Fruit fly (Drosophila melanogaster): Measurements from ENCODE around the gene CG32235.

The CG32235 gene

DNA sequence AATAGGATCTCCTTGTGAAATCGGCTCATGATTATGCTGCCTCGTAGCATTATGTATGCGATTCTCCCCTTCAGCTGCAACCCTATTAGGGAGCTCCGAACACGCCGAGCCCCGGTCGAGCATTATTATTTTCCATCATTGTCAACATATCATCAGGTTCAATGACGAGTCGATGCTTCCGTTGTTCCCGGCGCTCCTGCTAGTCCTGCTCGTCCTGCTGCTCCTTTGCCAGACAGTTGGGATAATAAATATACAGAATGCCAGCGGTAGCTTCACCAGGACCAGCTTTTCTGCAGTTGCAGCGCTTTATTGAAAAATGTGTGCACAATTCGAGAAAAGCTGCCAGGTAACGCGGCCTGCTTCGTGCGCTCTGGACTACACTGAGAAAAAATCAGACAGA, at the start of gene CG32235:
TSS of gene CG32235 (minus strand) at position 101 of the 400 bp plus-strand sequence.
- TF ChIP-seq Sin3A (optimal IDR thresholded peaks at IDR 0.05) (no peak), ttk (optimal IDR thresholded peaks at IDR 0.05) (no peak), insv (optimal IDR thresholded peaks at IDR 0.05) (no peak), psq (optimal IDR thresholded peaks at IDR 0.05) (no peak), Myc (optimal IDR thresholded peaks at IDR 0.05) (no peak), h (optimal IDR thresholded peaks at IDR 0.05) (no peak)

DNA sequence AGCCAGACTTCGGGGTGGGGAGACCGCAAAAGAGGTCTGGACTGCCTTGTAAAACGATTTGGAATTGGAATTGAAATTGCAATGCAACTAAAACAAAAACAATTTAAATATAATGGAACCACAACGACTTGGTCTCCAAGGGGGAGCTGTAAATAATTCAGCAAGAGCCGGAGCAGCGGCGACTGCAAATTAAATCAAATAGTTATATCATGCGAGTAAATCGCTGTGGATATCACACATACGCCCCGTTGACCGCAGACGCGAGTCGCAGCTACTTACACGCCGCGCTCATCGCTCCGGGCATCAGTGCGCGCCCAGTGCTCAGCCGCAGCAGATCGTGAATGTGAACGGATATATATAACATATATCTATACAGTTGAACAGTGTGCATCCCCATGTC, 49.8 kb upstream of the CG32235 start, which contains the start of gene Rh50:
TSS of gene Rh50 (plus strand) at position 301 of the 400 bp plus-strand sequence.
- TF ChIP-seq Sin3A (optimal IDR thresholded peaks at IDR 0.05) = no peak
- TF ChIP-seq psq (optimal IDR thresholded peaks at IDR 0.05) = no peak
- no peak for TF ChIP-seq Myc (optimal IDR thresholded peaks at IDR 0.05)
- no peak for TF ChIP-seq ttk (optimal IDR thresholded peaks at IDR 0.05)
- no peak for TF ChIP-seq h (optimal IDR thresholded peaks at IDR 0.05)
- TF ChIP-seq insv (optimal IDR thresholded peaks at IDR 0.05) = no peak

DNA sequence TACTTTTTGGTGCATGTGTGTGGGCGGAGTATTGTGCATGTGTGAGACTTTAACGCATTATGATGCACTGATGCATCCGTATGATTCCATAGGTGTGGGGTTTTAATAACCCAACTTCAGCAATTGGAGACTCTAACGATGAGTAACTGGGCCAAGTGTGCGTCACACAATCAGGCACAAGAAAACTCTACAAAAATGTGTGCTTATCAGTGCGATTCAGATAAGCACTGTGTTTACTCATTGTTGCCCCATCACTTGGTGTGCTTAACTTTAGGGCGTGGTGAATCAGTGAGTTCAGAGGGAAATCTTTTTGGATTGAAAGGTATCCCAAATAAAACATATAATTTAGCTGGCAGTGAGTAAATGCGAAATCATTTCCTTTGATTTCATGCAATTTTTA, 38.8 kb upstream of the CG32235 start:
- TF ChIP-seq insv (optimal IDR thresholded peaks at IDR 0.05) = no peak
- TF ChIP-seq Myc (optimal IDR thresholded peaks at IDR 0.05) = no peak
- no peak for TF ChIP-seq ttk (optimal IDR thresholded peaks at IDR 0.05)
- no peak for TF ChIP-seq Sin3A (optimal IDR thresholded peaks at IDR 0.05)
- no peak for TF ChIP-seq h (optimal IDR thresholded peaks at IDR 0.05)
- TF ChIP-seq psq (optimal IDR thresholded peaks at IDR 0.05) = no peak

DNA sequence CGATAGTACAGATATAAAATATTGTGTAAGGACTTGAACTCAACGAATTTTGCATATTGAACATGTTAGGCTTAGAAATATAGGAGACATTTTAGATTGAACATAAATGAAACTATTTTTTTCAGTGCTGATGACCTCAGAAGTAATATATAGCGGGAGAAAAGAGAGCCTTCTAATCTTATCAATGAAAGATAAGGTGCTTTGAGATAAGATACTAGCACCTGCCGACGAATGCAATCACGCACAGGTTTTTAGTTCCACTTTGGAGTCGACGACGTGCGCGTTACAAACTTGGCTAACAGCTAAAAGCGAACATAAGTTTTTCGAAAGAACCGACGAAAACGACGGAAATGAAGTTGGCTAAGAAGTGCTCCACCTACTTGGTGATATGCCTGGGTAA, 38.4 kb upstream of the CG32235 start, which contains the start of gene hoka:
TSS of gene hoka (plus strand) at position 254 of the 400 bp plus-strand sequence.
- no peak for TF ChIP-seq Sin3A (optimal IDR thresholded peaks at IDR 0.05)

DNA sequence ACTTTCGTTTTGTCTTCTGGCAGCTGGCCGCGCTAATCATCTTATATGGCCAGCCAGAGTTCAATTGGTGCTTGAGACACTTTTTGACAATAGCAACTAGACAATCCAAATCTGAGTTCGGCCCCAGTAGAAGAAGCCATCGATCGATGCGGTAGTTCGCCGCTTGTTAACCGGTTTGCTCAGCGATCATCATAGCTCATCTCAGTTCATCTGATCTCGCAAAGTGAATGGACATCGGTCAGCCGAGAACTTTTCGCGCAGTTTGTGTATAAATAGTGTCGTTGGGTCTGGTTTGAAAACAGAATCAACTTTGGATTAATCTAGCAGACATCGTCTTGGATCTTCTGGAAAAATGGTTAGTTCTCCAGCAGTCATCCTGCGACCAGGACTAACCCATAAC, 36.3 kb upstream of the CG32235 start, which contains the start of gene CG13705:
TSS of gene CG13705 (plus strand) at position 301 of the 400 bp plus-strand sequence.
- TF ChIP-seq psq (optimal IDR thresholded peaks at IDR 0.05) (no peak), h (optimal IDR thresholded peaks at IDR 0.05) (no peak), Sin3A (optimal IDR thresholded peaks at IDR 0.05) (no peak), Myc (optimal IDR thresholded peaks at IDR 0.05) (no peak), ttk (optimal IDR thresholded peaks at IDR 0.05) (no peak), insv (optimal IDR thresholded peaks at IDR 0.05) (no peak)

DNA sequence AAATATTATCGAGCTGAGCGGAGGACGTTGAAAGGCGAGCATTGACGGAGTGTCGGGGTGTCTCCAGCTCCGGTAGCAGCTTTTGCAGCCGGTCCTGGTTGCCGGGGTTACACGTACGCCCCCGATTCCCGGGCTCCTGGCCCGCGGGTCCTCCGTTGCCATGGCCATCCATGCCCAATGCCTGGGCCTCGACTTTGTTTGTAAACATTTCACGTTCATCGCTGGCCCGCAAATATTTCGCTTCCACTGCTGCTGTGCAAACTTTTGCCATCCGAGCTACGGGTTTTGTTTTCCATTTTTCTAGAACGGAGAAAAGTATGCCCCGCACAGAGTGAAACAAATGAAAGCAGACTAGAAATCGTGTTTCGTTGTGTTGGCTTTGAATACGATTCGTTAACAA, 699 bp upstream of the CG32235 start, which contains the start of gene Dnah3:
TSS of gene Dnah3 (plus strand) at position 301 of the 400 bp plus-strand sequence.
- no peak for TF ChIP-seq h (optimal IDR thresholded peaks at IDR 0.05)
- no peak for TF ChIP-seq Myc (optimal IDR thresholded peaks at IDR 0.05)
- no peak for TF ChIP-seq insv (optimal IDR thresholded peaks at IDR 0.05)
- no peak for TF ChIP-seq psq (optimal IDR thresholded peaks at IDR 0.05)
- TF ChIP-seq ttk (optimal IDR thresholded peaks at IDR 0.05) = no peak
- no peak for TF ChIP-seq Sin3A (optimal IDR thresholded peaks at IDR 0.05)

DNA sequence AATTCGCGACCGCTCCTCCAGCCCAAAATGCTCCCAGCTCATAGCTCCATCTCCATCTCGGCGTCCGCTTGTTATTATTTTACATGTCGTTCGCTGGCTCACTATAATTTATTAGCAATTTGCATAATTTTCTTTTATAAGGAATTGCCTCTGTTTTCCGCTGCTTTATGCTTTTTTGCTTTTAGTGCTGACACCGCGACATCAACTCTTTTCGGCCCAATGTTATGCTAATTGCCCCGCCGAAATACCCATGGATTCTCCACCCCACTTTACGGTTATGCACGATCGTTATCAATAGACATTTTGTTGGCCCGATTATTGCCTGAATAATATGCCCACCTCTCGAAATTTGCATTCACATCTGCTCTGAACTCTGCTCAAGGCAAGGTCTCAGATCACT, 5.1 kb downstream of the CG32235 start:
- no peak for TF ChIP-seq insv (optimal IDR thresholded peaks at IDR 0.05)
- TF ChIP-seq h (optimal IDR thresholded peaks at IDR 0.05) = no peak
- TF ChIP-seq Myc (optimal IDR thresholded peaks at IDR 0.05) = no peak
- no peak for TF ChIP-seq psq (optimal IDR thresholded peaks at IDR 0.05)
- no peak for TF ChIP-seq Sin3A (optimal IDR thresholded peaks at IDR 0.05)
- TF ChIP-seq ttk (optimal IDR thresholded peaks at IDR 0.05) = no peak

DNA sequence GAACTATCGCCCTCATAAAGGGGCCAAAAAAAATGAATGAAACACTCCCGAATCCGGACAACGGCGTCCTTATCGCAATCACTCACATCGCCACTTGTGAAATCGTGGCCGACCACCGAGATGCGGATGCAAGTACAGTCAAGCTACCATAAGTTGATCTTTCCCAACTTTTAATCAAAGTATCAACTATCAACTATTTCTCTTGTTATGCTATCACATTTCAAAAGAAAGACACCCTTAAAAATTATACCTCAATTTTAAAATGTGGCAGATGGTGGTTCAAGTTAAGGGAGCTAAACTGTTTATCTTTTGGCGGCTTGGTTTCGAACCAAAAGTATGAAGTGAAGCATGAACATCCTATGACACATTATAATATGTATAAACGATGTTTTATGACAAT, 6.1 kb downstream of the CG32235 start:
- TF ChIP-seq Myc (optimal IDR thresholded peaks at IDR 0.05) = no peak

DNA sequence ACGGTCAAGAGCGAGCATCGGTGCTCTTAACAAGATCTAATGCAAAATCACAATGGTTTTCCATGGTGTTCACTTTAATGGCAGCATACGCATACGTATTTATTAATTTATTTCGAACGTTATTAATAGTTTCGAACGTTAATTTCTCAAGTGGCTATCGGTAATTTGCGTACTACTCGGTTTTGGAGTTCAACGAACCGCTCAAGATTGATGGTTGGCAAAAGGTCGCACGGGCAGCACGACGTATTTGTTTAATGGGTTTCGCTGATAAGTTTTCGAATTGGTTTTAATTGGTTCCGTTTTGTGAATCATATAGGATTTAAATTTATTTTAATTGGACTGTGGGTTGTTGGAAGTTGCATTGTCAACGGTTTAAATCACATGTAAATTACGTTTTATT, 7.2 kb downstream of the CG32235 start:
- TF ChIP-seq ttk (optimal IDR thresholded peaks at IDR 0.05) (no peak), Myc (optimal IDR thresholded peaks at IDR 0.05) (no peak), h (optimal IDR thresholded peaks at IDR 0.05) (no peak), psq (optimal IDR thresholded peaks at IDR 0.05) (no peak), Sin3A (optimal IDR thresholded peaks at IDR 0.05) (no peak), insv (optimal IDR thresholded peaks at IDR 0.05) (no peak)

DNA sequence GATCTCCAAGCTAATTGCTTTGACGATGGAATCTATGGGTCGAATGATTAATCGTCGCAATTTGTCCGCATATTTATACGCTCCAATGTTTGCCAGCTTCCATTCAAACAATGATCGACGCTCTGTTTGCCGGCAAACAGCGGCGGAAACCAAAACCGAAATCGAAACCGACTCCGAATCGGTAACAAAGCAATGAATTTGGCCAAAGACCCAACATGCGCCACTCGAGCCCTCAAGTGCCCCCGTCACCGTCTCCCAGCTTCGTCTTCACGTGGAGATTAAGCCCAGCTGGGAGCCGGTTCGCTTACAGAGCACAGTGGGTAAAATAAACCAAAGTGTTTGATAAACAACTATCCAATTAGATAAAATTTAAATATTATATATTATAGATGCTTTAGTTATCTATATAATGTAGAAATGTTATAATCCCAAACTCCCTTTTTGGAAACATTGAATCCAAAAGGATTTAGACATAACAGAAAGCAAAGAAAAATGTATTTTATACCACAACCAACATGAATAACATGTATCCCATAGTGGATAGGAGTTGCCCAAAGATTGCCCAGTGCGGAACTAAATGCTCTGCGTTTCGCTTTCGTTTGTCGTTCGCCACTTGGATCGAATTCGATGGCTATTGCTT, 7.7 kb downstream of the CG32235 start, which contains the start of gene CG32237:
TSS of gene CG32237 (minus strand) at position 51 of the 640 bp plus-strand sequence.
- no peak for TF ChIP-seq Sin3A (optimal IDR thresholded peaks at IDR 0.05)
- TF ChIP-seq Myc (optimal IDR thresholded peaks at IDR 0.05) = no peak
- TF ChIP-seq psq (optimal IDR thresholded peaks at IDR 0.05) = no peak

DNA sequence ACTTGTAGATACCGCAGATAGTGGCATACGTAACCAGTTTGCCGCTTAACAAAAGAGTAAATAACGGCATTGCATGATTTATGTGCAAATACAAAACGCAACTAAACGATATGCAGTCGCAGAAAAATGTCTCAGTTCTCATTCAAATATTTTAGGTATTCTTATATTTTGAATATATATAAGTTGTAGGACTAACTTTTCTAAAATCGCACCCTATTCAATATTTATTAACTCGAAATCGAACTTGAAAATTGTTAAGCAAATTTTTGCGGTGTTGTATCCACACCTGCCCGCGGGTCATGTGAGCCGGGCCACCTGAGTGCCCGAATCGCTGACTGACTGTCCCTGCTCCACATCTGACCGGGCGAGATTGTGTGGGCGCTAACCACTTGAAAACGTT, 12.2 kb downstream of the CG32235 start:
- TF ChIP-seq Myc (optimal IDR thresholded peaks at IDR 0.05) = no peak
- no peak for TF ChIP-seq ttk (optimal IDR thresholded peaks at IDR 0.05)
- TF ChIP-seq h (optimal IDR thresholded peaks at IDR 0.05) = no peak
- TF ChIP-seq insv (optimal IDR thresholded peaks at IDR 0.05) = no peak
- TF ChIP-seq Sin3A (optimal IDR thresholded peaks at IDR 0.05) = no peak
- TF ChIP-seq psq (optimal IDR thresholded peaks at IDR 0.05) = no peak

DNA sequence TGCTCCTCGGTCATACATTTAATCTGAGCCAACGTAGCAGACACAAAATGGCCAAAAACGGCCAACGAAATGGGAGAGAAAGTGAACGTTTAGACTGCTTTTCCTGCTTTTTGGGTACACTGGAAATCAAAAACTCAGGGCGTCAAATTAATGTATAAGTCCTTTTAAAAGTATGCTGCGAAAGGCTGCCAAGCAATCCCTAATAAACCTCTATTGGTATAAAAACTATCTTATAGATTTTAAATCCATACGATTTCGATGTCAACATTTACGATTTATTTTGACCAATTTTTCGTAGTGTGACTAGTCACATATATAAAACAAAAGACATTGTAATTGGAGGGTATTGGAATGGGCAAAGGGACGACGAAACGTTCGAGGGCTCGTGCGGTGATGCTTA, 15.5 kb downstream of the CG32235 start:
- TF ChIP-seq ttk (optimal IDR thresholded peaks at IDR 0.05) = no peak
- TF ChIP-seq Sin3A (optimal IDR thresholded peaks at IDR 0.05) = no peak
- no peak for TF ChIP-seq insv (optimal IDR thresholded peaks at IDR 0.05)
- no peak for TF ChIP-seq psq (optimal IDR thresholded peaks at IDR 0.05)
- TF ChIP-seq Myc (optimal IDR thresholded peaks at IDR 0.05) = no peak
- TF ChIP-seq h (optimal IDR thresholded peaks at IDR 0.05) = no peak

DNA sequence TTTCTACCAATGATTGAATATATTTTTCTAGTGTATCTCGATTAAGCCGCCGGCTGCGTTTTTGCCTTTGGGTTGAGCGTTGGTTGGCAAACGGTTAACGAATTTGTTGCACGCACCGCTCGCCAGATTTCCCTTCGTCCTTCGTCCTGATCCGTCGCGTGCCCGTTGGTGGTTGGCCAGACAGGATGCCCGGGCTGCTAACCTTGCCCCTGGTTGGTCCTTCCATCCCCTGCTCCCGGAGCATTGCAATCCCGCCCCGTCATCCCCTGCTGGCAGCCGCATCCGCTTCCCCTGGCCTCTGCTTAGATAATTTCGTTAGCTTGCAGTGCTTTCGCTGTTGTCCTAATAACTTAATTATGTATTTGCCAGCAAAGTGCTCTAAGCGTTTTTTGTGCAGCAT, 16.8 kb downstream of the CG32235 start:
- TF ChIP-seq Myc (optimal IDR thresholded peaks at IDR 0.05) (no peak), Sin3A (optimal IDR thresholded peaks at IDR 0.05) (no peak), psq (optimal IDR thresholded peaks at IDR 0.05) (no peak), h (optimal IDR thresholded peaks at IDR 0.05) (no peak)

All from Kc167 (cell line).